Worm (Caenorhabditis elegans) whole organism, L3 larva: ENCODE data around the gene T27E4.1.

Source experiments
- ama-1 ChIP-seq: fragments of 150-350 bp; optimal IDR thresholded peaks from 2 replicates; lab custom pipeline; 2018
- ceh-28 ChIP-seq: fragments of 150-350 bp; optimal IDR thresholded peaks from 2 replicates; lab custom pipeline; 2014; ENCODE audit warnings: missing biosample characterization, missing genetic modification reagents, missing genetic modification characterization
- lin-39 ChIP-seq: fragments of 150-350 bp; optimal IDR thresholded peaks from 2 replicates; lab custom pipeline; 2018; ENCODE audit warnings: missing biosample characterization, missing genetic modification reagents, missing genetic modification characterization
- unc-62 ChIP-seq: fragments of 150-350 bp; sonication (generic microtip); optimal IDR thresholded peaks from 4 replicates; lab custom pipeline; 2014; ENCODE audit warnings: missing biosample characterization, missing genetic modification reagents, missing genetic modification characterization
- ztf-11 ChIP-seq: fragments of 150-350 bp; optimal IDR thresholded peaks from 2 replicates; lab custom pipeline; 2014; ENCODE audit warnings: missing biosample characterization, missing genetic modification characterization

DNA sequence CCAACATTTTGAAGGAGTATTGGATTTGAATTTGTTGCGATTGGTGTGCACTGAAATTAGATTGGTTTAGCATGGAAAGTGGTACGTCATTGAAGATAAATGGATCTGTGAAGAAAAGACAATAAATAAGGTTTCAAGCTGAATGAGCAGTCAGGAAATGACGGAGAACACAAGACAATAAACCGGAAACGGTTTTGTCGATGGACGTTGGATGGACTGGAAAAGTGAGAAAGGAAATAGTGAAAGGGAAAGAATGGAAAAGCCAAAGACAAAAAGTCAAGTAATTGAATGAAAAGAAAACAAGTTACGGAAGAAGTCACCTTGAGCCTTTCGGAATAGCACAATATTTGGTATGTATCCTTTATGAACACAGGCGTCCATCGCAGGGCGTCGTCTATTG lies 15.9 kb upstream of the T27E4.1 start, which contains the start of gene T27E4.7:
- TF ChIP-seq ztf-11 (tag; lab: Kevin White, UChicago) (no peak), unc-62 (GFP tag; lab: Kevin White, UChicago) (no peak), ama-1 (lab: Kevin White, UChicago) (peak; percentile 2), lin-39 (tag; lab: Kevin White, UChicago) (no peak), ceh-28 (tag; lab: Kevin White, UChicago) (no peak)
